Worm (Caenorhabditis elegans) whole organism, young adult: ENCODE measurements around the gene ppk-2.

Source experiments
- B0035.1 ChIP-seq: sonication (generic microtip); optimal IDR thresholded peaks from 2 replicates; lab custom pipeline; 2016; ENCODE audit warnings: missing genetic modification characterization, mild to moderate bottlenecking, missing compliant biosample characterization, missing genotype, missing genetic modification reagents
- F33H1.4 ChIP-seq: fragments of 200-800 bp; sonication (Bioruptor generic); IDR thresholded peaks from 2 replicates; pipeline ENCODE4 v1.3.6; 2022; ENCODE audit warnings: missing genetic modification reagents, missing genetic modification characterization, missing compliant biosample characterization
- F37B4.10 ChIP-seq: fragments of 200-800 bp; sonication (Bioruptor generic); IDR thresholded peaks from 2 replicates; pipeline ENCODE4 v1.3.6; 2022; ENCODE audit warnings: missing genetic modification characterization, missing compliant biosample characterization
- F52B5.7 ChIP-seq: sonication (generic microtip); optimal IDR thresholded peaks from 2 replicates; lab custom pipeline; 2016; ENCODE audit warnings: mild to moderate bottlenecking, missing genetic modification characterization, missing compliant biosample characterization
- F57C9.4 ChIP-seq: sonication (generic microtip); optimal IDR thresholded peaks from 2 replicates; lab custom pipeline; 2017; ENCODE audit warnings: mild to moderate bottlenecking, missing genetic modification characterization, missing compliant biosample characterization
- K11D2.4 ChIP-seq: fragments of 200-800 bp; sonication (Bioruptor generic); IDR thresholded peaks from 2 replicates; pipeline ENCODE4 v1.3.6; 2022; ENCODE audit warnings: missing genetic modification reagents, missing genetic modification characterization, missing compliant biosample characterization
- K12H6.12 ChIP-seq: fragments of 200-800 bp; sonication (Bioruptor generic); optimal IDR thresholded peaks from 2 replicates; lab custom pipeline; 2018; ENCODE audit warnings: mild to moderate bottlenecking, missing genetic modification characterization, missing compliant biosample characterization
- Y67H2A.10 ChIP-seq: fragments of 200-800 bp; sonication (Bioruptor generic); conservative IDR thresholded peaks from 2 replicates; pipeline ENCODE4 v1.3.6; 2022; ENCODE audit warnings: missing genetic modification reagents, missing genetic modification characterization, missing compliant biosample characterization
- ama-1 ChIP-seq, 3 experiments: fragments of 150-350 bp in 1 of 3; sonication (generic microtip) in 2 of 3; optimal IDR thresholded peaks; 2 replicates each; lab custom pipeline; 2014 to 2018; ENCODE audit warnings: missing biosample characterization in 2 of 3, missing genetic modification characterization in 2 of 3, missing genetic modification reagents in 2 of 3
- atf-7 ChIP-seq: sonication (generic microtip); optimal IDR thresholded peaks from 2 replicates; lab custom pipeline; 2017; ENCODE audit warnings: mild to moderate bottlenecking, missing genetic modification characterization, missing compliant biosample characterization
- attf-6 ChIP-seq: fragments of 200-800 bp; sonication (Bioruptor generic); IDR thresholded peaks from 2 replicates; pipeline ENCODE4 v1.3.6; 2022; ENCODE audit warnings: missing genetic modification reagents, missing genetic modification characterization, missing compliant biosample characterization
- bed-2 ChIP-seq: fragments of 200-800 bp; sonication (Bioruptor generic); IDR thresholded peaks from 2 replicates; pipeline ENCODE4 v1.3.6; 2022; ENCODE audit warnings: missing genetic modification reagents, missing genetic modification characterization, missing compliant biosample characterization
- ccch-3 ChIP-seq: fragments of 200-800 bp; sonication (Bioruptor generic); optimal IDR thresholded peaks from 2 replicates; lab custom pipeline; 2018; ENCODE audit warnings: mild to moderate bottlenecking, missing genetic modification characterization, missing compliant biosample characterization
- cebp-2 ChIP-seq: fragments of 200-800 bp; sonication (Bioruptor generic); IDR thresholded peaks from 2 replicates; pipeline ENCODE4 v1.3.6; 2022; ENCODE audit warnings: missing genetic modification characterization, missing compliant biosample characterization
- ceh-40 ChIP-seq: fragments of 200-800 bp; sonication (Bioruptor generic); IDR thresholded peaks from 2 replicates; pipeline ENCODE4 v1.3.6; 2022; ENCODE audit warnings: missing genetic modification characterization, missing compliant biosample characterization
- ceh-91 ChIP-seq: fragments of 200-800 bp; sonication (Bioruptor generic); IDR thresholded peaks from 2 replicates; pipeline ENCODE4 v1.3.6; 2022; ENCODE audit warnings: missing genetic modification reagents, missing genetic modification characterization, missing compliant biosample characterization
- die-1 ChIP-seq: sonication (generic microtip); optimal IDR thresholded peaks from 2 replicates; lab custom pipeline; 2016; ENCODE audit warnings: missing genotype, mild to moderate bottlenecking, missing genetic modification characterization, missing compliant biosample characterization
- efl-1 ChIP-seq: fragments of 150-350 bp; optimal IDR thresholded peaks from 2 replicates; lab custom pipeline; 2014; ENCODE audit warnings: missing biosample characterization, missing genetic modification reagents, missing genetic modification characterization
- egrh-3 ChIP-seq: fragments of 200-800 bp; sonication (Bioruptor generic); IDR thresholded peaks from 2 replicates; pipeline ENCODE4 v1.3.6; 2022; ENCODE audit warnings: missing genetic modification reagents, missing genetic modification characterization, missing compliant biosample characterization
- fkh-3 ChIP-seq: sonication (generic microtip); optimal IDR thresholded peaks from 2 replicates; lab custom pipeline; 2016; ENCODE audit warnings: mild to moderate bottlenecking, missing genetic modification characterization, missing compliant biosample characterization
- him-1 ChIP-seq: sonication (generic microtip); optimal IDR thresholded peaks from 2 replicates; lab custom pipeline; 2016; ENCODE audit warnings: missing genotype, missing genetic modification reagents, missing genetic modification characterization, missing compliant biosample characterization
- hlh-26 ChIP-seq: fragments of 200-800 bp; sonication (Bioruptor generic); conservative IDR thresholded peaks from 2 replicates; pipeline ENCODE4 v1.3.6; 2022; ENCODE audit warnings: missing genetic modification reagents, missing genetic modification characterization, missing compliant biosample characterization
- hmg-20 ChIP-seq: fragments of 200-800 bp; sonication (Bioruptor generic); IDR thresholded peaks from 2 replicates; pipeline ENCODE4 v1.3.6; 2022; ENCODE audit warnings: missing genetic modification reagents, missing genetic modification characterization, missing compliant biosample characterization
- hsf-1 ChIP-seq: fragments of 200-800 bp; sonication (Bioruptor generic); IDR thresholded peaks from 2 replicates; pipeline ENCODE4 v1.3.6; 2022; ENCODE audit warnings: missing genetic modification reagents, missing genetic modification characterization, missing compliant biosample characterization
- lag-1 ChIP-seq: fragments of 200-800 bp; sonication (Bioruptor generic); IDR thresholded peaks from 2 replicates; pipeline ENCODE4 v1.3.6; 2022; ENCODE audit warnings: missing genetic modification reagents, missing genetic modification characterization, missing compliant biosample characterization
- lin-35 ChIP-seq, 3 experiments: fragments of 150-350 bp in 2 of 3; sonication (generic microtip) in 1 of 3; optimal IDR thresholded peaks; 2 replicates each; lab custom pipeline; 2014 to 2018; ENCODE audit warnings: missing biosample characterization in 3 of 3, missing genetic modification characterization in 3 of 3, missing genetic modification reagents in 3 of 3
- lsl-1 ChIP-seq: fragments of 200-800 bp; sonication (Bioruptor generic); optimal IDR thresholded peaks from 2 replicates; lab custom pipeline; 2018; ENCODE audit warnings: mild to moderate bottlenecking, missing genetic modification characterization, moderate library complexity, missing compliant biosample characterization
- madf-10 ChIP-seq: sonication (generic microtip); optimal IDR thresholded peaks from 2 replicates; lab custom pipeline; 2016; ENCODE audit warnings: mild to moderate bottlenecking, missing genetic modification characterization, missing compliant biosample characterization
- madf-6 ChIP-seq: fragments of 200-800 bp; sonication (Bioruptor generic); IDR thresholded peaks from 2 replicates; pipeline ENCODE4 v1.3.6; 2022; ENCODE audit warnings: missing genetic modification reagents, missing genetic modification characterization, missing compliant biosample characterization
- madf-8 ChIP-seq: fragments of 200-800 bp; sonication (Bioruptor generic); conservative IDR thresholded peaks from 2 replicates; pipeline ENCODE4 v1.3.6; 2022; ENCODE audit warnings: missing genetic modification reagents, missing genetic modification characterization, missing compliant biosample characterization
- nhr-27 ChIP-seq: fragments of 200-800 bp; sonication (Bioruptor generic); optimal IDR thresholded peaks from 2 replicates; lab custom pipeline; 2018; ENCODE audit warnings: mild to moderate bottlenecking, missing genetic modification characterization, moderate library complexity, missing compliant biosample characterization
- nhr-90 ChIP-seq: sonication (generic microtip); optimal IDR thresholded peaks from 2 replicates; lab custom pipeline; 2016; ENCODE audit warnings: missing genotype, mild to moderate bottlenecking, missing genetic modification characterization, missing compliant biosample characterization
- rec-8 ChIP-seq, 2 experiments: sonication (generic microtip); optimal IDR thresholded peaks; 2 replicates each; lab custom pipeline; 2016; ENCODE audit warnings: mild to moderate bottlenecking in 2 of 2, missing genetic modification characterization in 2 of 2, missing genetic modification reagents in 2 of 2, missing genotype in 2 of 2, missing biosample characterization in 1 of 2, missing compliant biosample characterization in 1 of 2, moderate library complexity in 1 of 2
- rpc-1 ChIP-seq, 2 experiments: fragments of 150-350 bp in 1 of 2; sonication (generic microtip) in 1 of 2; optimal IDR thresholded peaks; 2 replicates each; lab custom pipeline; 2014 to 2018; ENCODE audit warnings: missing biosample characterization in 1 of 2, missing genetic modification characterization in 1 of 2, missing genetic modification reagents in 1 of 2, missing genotype in 1 of 2
- sea-2 ChIP-seq: fragments of 200-800 bp; sonication (Bioruptor generic); IDR thresholded peaks from 2 replicates; pipeline ENCODE4 v1.3.6; 2022; ENCODE audit warnings: missing genetic modification characterization, missing compliant biosample characterization
- snpc-1.1 ChIP-seq: sonication (generic microtip); optimal IDR thresholded peaks from 2 replicates; lab custom pipeline; 2017; ENCODE audit warnings: missing genetic modification characterization, mild to moderate bottlenecking, missing compliant biosample characterization, antibody characterized with exemption, moderate library complexity, missing genotype, missing genetic modification reagents; ENCODE audit not compliant: insufficient read depth
- snpc-1.3 ChIP-seq: sonication (generic microtip); optimal IDR thresholded peaks from 2 replicates; lab custom pipeline; 2017; ENCODE audit warnings: missing genetic modification characterization, mild to moderate bottlenecking, missing compliant biosample characterization, antibody characterized with exemption, moderate library complexity, missing genotype, missing genetic modification reagents; ENCODE audit not compliant: insufficient read depth
- sptf-2 ChIP-seq: fragments of 200-800 bp; sonication (Bioruptor generic); optimal IDR thresholded peaks from 2 replicates; lab custom pipeline; 2018; ENCODE audit warnings: mild to moderate bottlenecking, missing genetic modification characterization, missing compliant biosample characterization
- tlf-1 ChIP-seq: fragments of 200-800 bp; sonication (Bioruptor generic); optimal IDR thresholded peaks from 2 replicates; lab custom pipeline; 2018; ENCODE audit warnings: mild to moderate bottlenecking, missing genetic modification characterization, missing compliant biosample characterization
- unc-130 ChIP-seq: sonication (generic microtip); optimal IDR thresholded peaks from 2 replicates; lab custom pipeline; 2016; ENCODE audit warnings: missing genetic modification reagents, missing genetic modification characterization, missing compliant biosample characterization
- unc-62 ChIP-seq: fragments of 150-350 bp; optimal IDR thresholded peaks from 2 replicates; lab custom pipeline; 2014; ENCODE audit warnings: missing biosample characterization, missing genetic modification reagents, missing genetic modification characterization
- xnd-1 ChIP-seq: sonication (generic microtip); optimal IDR thresholded peaks from 2 replicates; lab custom pipeline; 2016; ENCODE audit warnings: missing genotype, missing genetic modification reagents, missing genetic modification characterization, missing compliant biosample characterization
- zfh-2 ChIP-seq: fragments of 200-800 bp; sonication (Bioruptor generic); conservative IDR thresholded peaks from 2 replicates; pipeline ENCODE4 v1.3.6; 2022; ENCODE audit warnings: missing genetic modification reagents, missing genetic modification characterization, missing compliant biosample characterization

ppk-2 gene

ce11 chrIII:2101310-2101709 lies 785 bp upstream of the ppk-2 start:
- TF ChIP-seq lin-35 (GFP tag; optimal IDR thresholded peaks at IDR 0.05; lab: Kevin White, UChicago) (no peak), efl-1 (GFP tag; lab: Kevin White, UChicago) (no peak), fkh-3 (tag; lab: Kevin White, UChicago) (no peak), hlh-26 (GFP tag; lab: Robert Waterston, UW) (no peak), bed-2 (GFP tag; lab: Robert Waterston, UW) (no peak), K12H6.12 (tag; lab: Kevin White, UChicago) (no peak), cebp-2 (no peak), rpc-1 (optimal IDR thresholded peaks at IDR 0.05; lab: Kevin White, UChicago) (no peak), rpc-1 (tag; optimal IDR thresholded peaks at IDR 0.05; lab: Kevin White, UChicago) (no peak), B0035.1 (tag; lab: Kevin White, UChicago) (no peak), lsl-1 (peak; percentile 97), die-1 (tag; lab: Kevin White, UChicago) (no peak), ceh-91 (GFP tag; lab: Robert Waterston, UW) (peak; percentile 66; the same call in 1 of the 2 replicates), Y67H2A.10 (GFP tag; lab: Robert Waterston, UW) (no peak), him-1 (no peak), lag-1 (GFP tag; lab: Robert Waterston, UW) (no peak), rec-8 (tag; optimal IDR thresholded peaks at IDR 0.05; lab: Kevin White, UChicago) (no peak), ceh-40 (GFP tag; lab: Robert Waterston, UW) (no peak), sptf-2 (no peak), unc-130 (GFP tag; lab: Kevin White, UChicago) (no peak), attf-6 (GFP tag; lab: Robert Waterston, UW) (no peak), tlf-1 (GFP tag; lab: Kevin White, UChicago) (no peak), atf-7 (tag; lab: Kevin White, UChicago) (no peak), F57C9.4 (no peak), madf-8 (GFP tag; lab: Robert Waterston, UW) (peak; percentile 50), ama-1 (optimal IDR thresholded peaks at IDR 0.05; lab: Kevin White, UChicago) (no peak), ama-1 (GFP tag; optimal IDR thresholded peaks at IDR 0.05; lab: Kevin White, UChicago) (no peak), hsf-1 (no peak), madf-10 (tag; lab: Kevin White, UChicago) (no peak), madf-6 (GFP tag; lab: Robert Waterston, UW) (peak; percentile 70), sea-2 (GFP tag; lab: Robert Waterston, UW) (no peak), F33H1.4 (GFP tag; lab: Robert Waterston, UW) (peak; percentile 28), snpc-1.3 (tag; lab: Kevin White, UChicago) (no peak), unc-62 (no peak), F37B4.10 (GFP tag; lab: Robert Waterston, UW) (no peak), nhr-90 (tag; lab: Kevin White, UChicago) (no peak), hmg-20 (GFP tag; lab: Robert Waterston, UW) (no peak), xnd-1 (tag; lab: Kevin White, UChicago) (peak; percentile 81), ccch-3 (GFP tag; lab: Kevin White, UChicago) (no peak), nhr-27 (tag; lab: Kevin White, UChicago) (no peak), zfh-2 (GFP tag; lab: Robert Waterston, UW) (no peak), K11D2.4 (GFP tag; lab: Robert Waterston, UW) (no peak), snpc-1.1 (tag; lab: Kevin White, UChicago) (no peak), egrh-3 (no peak), F52B5.7 (no peak)
